Worm (Caenorhabditis elegans) whole organism, L3 larva: ENCODE results near the gene fipr-14.

Experiments used
- elt-3 ChIP-seq, 3 experiments: fragments of 150-350 bp in 1 of 3; sonication (generic microtip) in 2 of 3; optimal IDR thresholded peaks; 2 replicates in 2 of 3; 4 replicates in 1 of 3; lab custom pipeline; 2014 to 2017; ENCODE audit warnings: missing biosample characterization in 3 of 3, missing genetic modification characterization in 3 of 3
- fos-1 ChIP-seq: fragments of 150-350 bp; optimal IDR thresholded peaks from 2 replicates; lab custom pipeline; 2014; ENCODE audit warnings: missing biosample characterization, missing genetic modification characterization
- mdl-1 ChIP-seq: fragments of 150-350 bp; optimal IDR thresholded peaks from 2 replicates; lab custom pipeline; 2014; ENCODE audit warnings: missing biosample characterization, missing genetic modification characterization
- nhr-12 ChIP-seq: fragments of 150-350 bp; optimal IDR thresholded peaks from 2 replicates; lab custom pipeline; 2014; ENCODE audit warnings: missing biosample characterization, missing genetic modification characterization
- nhr-237 ChIP-seq: fragments of 150-350 bp; optimal IDR thresholded peaks from 2 replicates; lab custom pipeline; 2014; ENCODE audit warnings: missing biosample characterization, missing genetic modification characterization
- nhr-76 ChIP-seq: fragments of 150-350 bp; sonication (generic microtip); optimal IDR thresholded peaks from 5 replicates; lab custom pipeline; 2014; ENCODE audit warnings: missing biosample characterization, missing genetic modification characterization

- TF ChIP-seq fos-1 (no peak), nhr-76 (tag; lab: Kevin White, UChicago) (no peak), nhr-12 (tag; lab: Kevin White, UChicago) (no peak), nhr-237 (tag; lab: Kevin White, UChicago) (no peak), mdl-1 (tag; lab: Kevin White, UChicago) (no peak), elt-3 (tag; optimal IDR thresholded peaks at IDR 0.05; lab: Kevin White, UChicago) (no peak)
Observed at ce11 chrIV:10913081-10913480, 36.1 kb downstream of the fipr-14 start, which contains the start of gene ZK593.2.
